Fruit fly (Drosophila melanogaster) whole organism, embryonic: ENCODE results near the gene Arp8.

ENCODE experiments used
- Blimp-1 ChIP-seq: fragments of 200-800 bp; sonication (Bioruptor generic); optimal IDR thresholded peaks from 3 replicates; lab custom pipeline; 2018; ENCODE audit warnings: missing biosample characterization, missing genetic modification characterization, mild to moderate bottlenecking, moderate library complexity, missing genetic modification reagents
- CG10366 ChIP-seq: fragments of 200-800 bp; sonication (Bioruptor generic); IDR thresholded peaks from 2 replicates; pipeline ENCODE4 v1.3.6; 2022; ENCODE audit warnings: missing biosample characterization, missing genetic modification characterization
- CG14710 ChIP-seq: fragments of 200-800 bp; sonication (Bioruptor generic); optimal IDR thresholded peaks from 3 replicates; lab custom pipeline; 2019; ENCODE audit warnings: missing biosample characterization, mild to moderate bottlenecking, missing genetic modification characterization, moderate library complexity
- CG17802 ChIP-seq: fragments of 200-800 bp; sonication (Bioruptor generic); optimal IDR thresholded peaks from 2 replicates; lab custom pipeline; 2018; ENCODE audit warnings: missing biosample characterization, mild to moderate bottlenecking, missing genetic modification characterization, moderate library complexity
- CG17912 ChIP-seq: fragments of 200-800 bp; sonication (Bioruptor generic); optimal IDR thresholded peaks from 2 replicates; lab custom pipeline; 2018; ENCODE audit warnings: missing biosample characterization, mild to moderate bottlenecking, missing genetic modification characterization
- CG1832 ChIP-seq: fragments of 200-800 bp; sonication (Bioruptor generic); optimal IDR thresholded peaks from 2 replicates; lab custom pipeline; 2017; ENCODE audit warnings: missing biosample characterization, mild to moderate bottlenecking, missing genetic modification characterization, inconsistent platforms
- CG2202 ChIP-seq: fragments of 200-800 bp; sonication (Bioruptor generic); optimal IDR thresholded peaks from 2 replicates; lab custom pipeline; 2018; ENCODE audit warnings: missing biosample characterization, mild to moderate bottlenecking, missing genetic modification characterization
- CG2678 ChIP-seq: fragments of 200-800 bp; sonication (Bioruptor generic); optimal IDR thresholded peaks from 3 replicates; lab custom pipeline; 2019; ENCODE audit warnings: missing biosample characterization, mild to moderate bottlenecking, missing genetic modification characterization, moderate library complexity
- CG32767 ChIP-seq: fragments of 200-800 bp; sonication (Bioruptor generic); IDR thresholded peaks from 2 replicates; pipeline ENCODE4 v1.3.6; 2022; ENCODE audit warnings: missing biosample characterization, missing genetic modification characterization
- CG32772 ChIP-seq: fragments of 200-800 bp; sonication (Bioruptor generic); IDR thresholded peaks from 2 replicates; pipeline ENCODE4 v1.3.6; 2022; ENCODE audit warnings: missing biosample characterization, missing genetic modification characterization
- CG34376 ChIP-seq: fragments of 200-800 bp; sonication (Bioruptor generic); optimal IDR thresholded peaks from 2 replicates; lab custom pipeline; 2018; ENCODE audit warnings: missing biosample characterization, mild to moderate bottlenecking, missing genetic modification characterization
- CG3726 ChIP-seq: fragments of 200-800 bp; sonication (Bioruptor generic); IDR thresholded peaks from 3 replicates; pipeline ENCODE4, ENCODE4 v1.3.6; 2022; ENCODE audit warnings: missing biosample characterization, missing genetic modification characterization
- CG3847 ChIP-seq: fragments of 200-800 bp; sonication (Bioruptor generic); IDR thresholded peaks from 2 replicates; pipeline ENCODE4 v1.3.6; 2022; ENCODE audit warnings: missing biosample characterization, missing genetic modification characterization
- CG4360 ChIP-seq: fragments of 200-800 bp; sonication (Bioruptor generic); IDR thresholded peaks from 2 replicates; pipeline ENCODE4 v1.3.6; 2022; ENCODE audit warnings: missing biosample characterization, missing genetic modification characterization
- CG4617 ChIP-seq: fragments of 200-800 bp; sonication (Bioruptor generic); optimal IDR thresholded peaks from 3 replicates; lab custom pipeline; 2016; ENCODE audit warnings: missing biosample characterization, missing genetic modification characterization, borderline replicate concordance
- CG7745 ChIP-seq: fragments of 200-800 bp; sonication (Bioruptor generic); optimal IDR thresholded peaks from 2 replicates; lab custom pipeline; 2018; ENCODE audit warnings: missing biosample characterization, mild to moderate bottlenecking, missing genetic modification characterization, moderate library complexity
- CG8924 ChIP-seq: fragments of 200-800 bp; optimal IDR thresholded peaks from 3 replicates; lab custom pipeline; 2019; ENCODE audit warnings: missing biosample characterization, mild to moderate bottlenecking, missing genetic modification characterization, moderate library complexity
- Dip2 ChIP-seq: fragments of 200-800 bp; sonication (Bioruptor generic); IDR thresholded peaks from 2 replicates; pipeline ENCODE4 v1.3.6; 2022; ENCODE audit warnings: missing biosample characterization, missing genetic modification characterization
- Dip3 ChIP-seq: fragments of 200-800 bp; sonication (Bioruptor generic); optimal IDR thresholded peaks from 3 replicates; lab custom pipeline; 2016; ENCODE audit warnings: missing biosample characterization, missing genetic modification characterization
- Dll ChIP-seq: fragments of 200-800 bp; sonication (Bioruptor generic); IDR thresholded peaks from 4 replicates; pipeline ENCODE4 v1.3.6; 2022; ENCODE audit warnings: missing biosample characterization, missing genetic modification characterization; ENCODE audit not compliant: partially characterized antibody
- ERR ChIP-seq: fragments of 200-800 bp; sonication (Bioruptor generic); optimal IDR thresholded peaks from 2 replicates; lab custom pipeline; 2016; ENCODE audit warnings: missing biosample characterization, missing genetic modification characterization
- Fer3 ChIP-seq: fragments of 200-800 bp; sonication (Bioruptor generic); optimal IDR thresholded peaks from 2 replicates; lab custom pipeline; 2018; ENCODE audit warnings: missing biosample characterization, mild to moderate bottlenecking, missing genetic modification characterization, moderate library complexity
- Gsc ChIP-seq: fragments of 200-800 bp; sonication (Bioruptor generic); IDR thresholded peaks from 2 replicates; pipeline ENCODE4 v1.3.6; 2022; ENCODE audit warnings: missing biosample characterization, missing genetic modification characterization
- H2.0 ChIP-seq: fragments of 200-800 bp; sonication (Bioruptor generic); IDR thresholded peaks from 2 replicates; pipeline ENCODE4 v1.3.6; 2022; ENCODE audit warnings: missing biosample characterization, missing genetic modification characterization
- HLH3B ChIP-seq: fragments of 200-800 bp; sonication (Bioruptor generic); IDR thresholded peaks from 2 replicates; pipeline ENCODE4 v1.3.6; 2022; ENCODE audit warnings: missing biosample characterization, missing genetic modification characterization
- Hr3 ChIP-seq: fragments of 200-800 bp; sonication (Bioruptor generic); optimal IDR thresholded peaks from 3 replicates; lab custom pipeline; 2016; ENCODE audit warnings: missing biosample characterization, missing genetic modification characterization
- Med ChIP-seq: fragments of 200-800 bp; sonication (Bioruptor generic); peaks from one replicate; lab custom pipeline; 2016; ENCODE audit warnings: missing biosample characterization, missing genetic modification characterization, mild to moderate bottlenecking, inconsistent platforms, moderate library complexity
- Mes4 ChIP-seq: fragments of 200-800 bp; sonication (Bioruptor generic); optimal IDR thresholded peaks from 2 replicates; lab custom pipeline; 2016; ENCODE audit warnings: missing biosample characterization, missing genetic modification characterization
- NK7.1 ChIP-seq: fragments of 200-800 bp; sonication (Bioruptor generic); optimal IDR thresholded peaks from 3 replicates; lab custom pipeline; 2016; ENCODE audit warnings: missing biosample characterization, missing genetic modification characterization
- Sin3A ChIP-seq: fragments of >200 bp; optimal IDR thresholded peaks from 2 replicates; lab custom pipeline; 2018
- Spps ChIP-seq: fragments of 200-800 bp; sonication (Bioruptor generic); optimal IDR thresholded peaks from 2 replicates; lab custom pipeline; 2018; ENCODE audit warnings: missing biosample characterization, mild to moderate bottlenecking, missing genetic modification characterization
- Ssrp ChIP-seq: fragments of 200-800 bp; sonication (Bioruptor generic); optimal IDR thresholded peaks from 2 replicates; lab custom pipeline; 2018; ENCODE audit warnings: missing biosample characterization, mild to moderate bottlenecking, missing genetic modification characterization, moderate library complexity
- Stat92E ChIP-seq, 3 experiments: fragments of >200 bp in 2 of 3; fragments of 200-800 bp in 1 of 3; sonication (Bioruptor generic) in 1 of 3; optimal IDR thresholded peaks; 2 replicates each; lab custom pipeline; 2017 to 2019; ENCODE audit warnings: missing biosample characterization in 3 of 3, missing genetic modification characterization in 3 of 3, mild to moderate bottlenecking in 1 of 3, moderate library complexity in 1 of 3
- Tbp ChIP-seq: fragments of >200 bp; optimal IDR thresholded peaks from 2 replicates; lab custom pipeline; 2018; ENCODE audit warnings: missing biosample characterization, missing genetic modification characterization
- Vsx1 ChIP-seq: fragments of 200-800 bp; sonication (Bioruptor generic); optimal IDR thresholded peaks from 2 replicates; lab custom pipeline; 2017; ENCODE audit warnings: missing biosample characterization, mild to moderate bottlenecking, missing genetic modification characterization, missing genetic modification reagents
- bbx ChIP-seq: fragments of 200-800 bp; sonication (Bioruptor generic); IDR thresholded peaks from 2 replicates; pipeline ENCODE4 v1.3.6; 2022; ENCODE audit warnings: missing biosample characterization, missing genetic modification characterization; ENCODE audit not compliant: partially characterized antibody
- br ChIP-seq: fragments of >200 bp; optimal IDR thresholded peaks from 2 replicates; lab custom pipeline; 2017
- cas ChIP-seq: fragments of 200-800 bp; sonication (Bioruptor generic); IDR thresholded peaks from 2 replicates; pipeline ENCODE4 v1.3.6; 2022; ENCODE audit warnings: missing biosample characterization, missing genetic modification characterization
- croc ChIP-seq: fragments of 200-800 bp; sonication (Bioruptor generic); conservative IDR thresholded peaks from 3 replicates; pipeline ENCODE4 v1.3.6; 2022; ENCODE audit warnings: missing biosample characterization, missing genetic modification characterization
- disco-r ChIP-seq: fragments of 200-800 bp; sonication (Bioruptor generic); optimal IDR thresholded peaks from 2 replicates; lab custom pipeline; 2016; ENCODE audit warnings: missing biosample characterization, missing genetic modification characterization
- grn ChIP-seq: fragments of 200-800 bp; sonication (Bioruptor generic); optimal IDR thresholded peaks from 3 replicates; lab custom pipeline; 2017; ENCODE audit warnings: missing biosample characterization, missing genetic modification characterization
- hbn ChIP-seq: fragments of 200-800 bp; sonication (Bioruptor generic); IDR thresholded peaks from 2 replicates; pipeline ENCODE4 v1.3.6; 2022; ENCODE audit warnings: missing biosample characterization, missing genetic modification characterization; ENCODE audit not compliant: partially characterized antibody
- mam ChIP-seq: fragments of 200-800 bp; sonication (Bioruptor generic); optimal IDR thresholded peaks from 3 replicates; lab custom pipeline; 2016; ENCODE audit warnings: missing biosample characterization, missing genetic modification characterization
- nerfin-1 ChIP-seq: fragments of 200-800 bp; sonication (Bioruptor generic); optimal IDR thresholded peaks from 3 replicates; lab custom pipeline; 2019; ENCODE audit warnings: missing biosample characterization, mild to moderate bottlenecking, missing genetic modification characterization, moderate library complexity
- nmo ChIP-seq: fragments of 200-800 bp; sonication (Bioruptor generic); optimal IDR thresholded peaks from 2 replicates; lab custom pipeline; 2018; ENCODE audit warnings: missing biosample characterization, mild to moderate bottlenecking, missing genetic modification characterization, moderate library complexity
- run ChIP-seq: fragments of 200-800 bp; sonication (Bioruptor generic); optimal IDR thresholded peaks from 3 replicates; lab custom pipeline; 2018; ENCODE audit warnings: missing biosample characterization, mild to moderate bottlenecking, missing genetic modification characterization
- shn ChIP-seq: fragments of 200-800 bp; sonication (Bioruptor generic); optimal IDR thresholded peaks from 3 replicates; lab custom pipeline; 2016; ENCODE audit warnings: missing biosample characterization, missing genetic modification characterization
- sim ChIP-seq: fragments of 200-800 bp; sonication (Bioruptor generic); IDR thresholded peaks from 2 replicates; pipeline ENCODE4 v1.3.6; 2022; ENCODE audit warnings: missing biosample characterization, missing genetic modification characterization
- wor ChIP-seq: fragments of 200-800 bp; sonication (Bioruptor generic); IDR thresholded peaks from 2 replicates; pipeline ENCODE4 v1.3.6; 2022; ENCODE audit warnings: missing biosample characterization, missing genetic modification characterization

The Arp8 gene

dm6 chrX:17829083-17829997 lies 31.3 kb downstream of the Arp8 start (continued):
- TF ChIP-seq CG3847 (GFP tag; lab: Robert Waterston, UW) (no peak), Gsc (GFP tag; lab: Robert Waterston, UW) (no peak), CG1832 (GFP tag; lab: Kevin White, UChicago) (no peak), ERR (GFP tag; lab: Kevin White, UChicago) (no peak), NK7.1 (GFP tag; lab: Kevin White, UChicago) (no peak), Hr3 (GFP tag; lab: Kevin White, UChicago) (peak; percentile 35), run (tag; lab: Kevin White, UChicago) (peak; percentile 39), Vsx1 (GFP tag; lab: Kevin White, UChicago) (peak; percentile 22), CG32767 (no peak), Ssrp (tag; lab: Kevin White, UChicago) (peak; percentile 67), CG4360 (peak; percentile 96), cas (GFP tag; lab: Robert Waterston, UW) (no peak), CG14710 (tag; lab: Kevin White, UChicago) (peak; percentile 85), CG7745 (tag; lab: Kevin White, UChicago) (no peak), mam (no peak), HLH3B (GFP tag; lab: Robert Waterston, UW) (peak; percentile 46), Sin3A (lab: Kevin White, UChicago) (no peak), bbx (GFP tag; lab: Robert Waterston, UW) (no peak), CG8924 (peak; percentile 75), nerfin-1 (tag; lab: Kevin White, UChicago) (peak; percentile 63), CG17802 (tag; lab: Kevin White, UChicago) (no peak), br (no peak), Med (GFP tag; lab: Kevin White, UChicago) (peak; percentile 35), disco-r (GFP tag; lab: Kevin White, UChicago) (no peak), Spps (tag; lab: Kevin White, UChicago) (peak; percentile 58), Blimp-1 (GFP tag; lab: Kevin White, UChicago) (peak; percentile 50), Dip3 (GFP tag; lab: Kevin White, UChicago) (no peak), Tbp (GFP tag; lab: Kevin White, UChicago) (no peak), CG2678 (tag; lab: Kevin White, UChicago) (peak; percentile 78), Dll (GFP tag; lab: Robert Waterston, UW) (no peak), nmo (GFP tag; lab: Kevin White, UChicago) (peak; percentile 87), CG17912 (GFP tag; lab: Kevin White, UChicago) (no peak), Fer3 (tag; lab: Kevin White, UChicago) (peak; percentile 14), sim (GFP tag; lab: Robert Waterston, UW) (no peak), CG3726 (GFP tag; lab: Robert Waterston, UW) (no peak), H2.0 (GFP tag; lab: Robert Waterston, UW) (0 out of 2 replicates have a peak, but pooled peaks have one; percentile 26), CG10366 (GFP tag; lab: Robert Waterston, UW) (peak; percentile 19; the same call in 1 of the 2 replicates), croc (GFP tag; lab: Robert Waterston, UW) (peak; percentile 65), CG32772 (peak; percentile 34; the same call in 1 of the 2 replicates), hbn (GFP tag; lab: Robert Waterston, UW) (no peak), Stat92E (GFP tag; optimal IDR thresholded peaks at IDR 0.05; lab: Kevin White, UChicago) (no peak), shn (GFP tag; lab: Kevin White, UChicago) (no peak), Mes4 (GFP tag; lab: Kevin White, UChicago) (peak; percentile 28), wor (GFP tag; lab: Robert Waterston, UW) (peak; percentile 42; the same call in 1 of the 2 replicates), CG2202 (tag; lab: Kevin White, UChicago) (peak; percentile 55), CG34376 (GFP tag; lab: Kevin White, UChicago) (no peak), Dip2 (no peak), CG4617 (GFP tag; lab: Kevin White, UChicago) (no peak), grn (no peak)
